Worm (Caenorhabditis elegans): ENCODE measurements around the gene Y5H2A.4.
A peak's percentile ranks its signal among the peaks of the same experiment; 100 is the strongest.

The Y5H2A.4 gene

DNA sequence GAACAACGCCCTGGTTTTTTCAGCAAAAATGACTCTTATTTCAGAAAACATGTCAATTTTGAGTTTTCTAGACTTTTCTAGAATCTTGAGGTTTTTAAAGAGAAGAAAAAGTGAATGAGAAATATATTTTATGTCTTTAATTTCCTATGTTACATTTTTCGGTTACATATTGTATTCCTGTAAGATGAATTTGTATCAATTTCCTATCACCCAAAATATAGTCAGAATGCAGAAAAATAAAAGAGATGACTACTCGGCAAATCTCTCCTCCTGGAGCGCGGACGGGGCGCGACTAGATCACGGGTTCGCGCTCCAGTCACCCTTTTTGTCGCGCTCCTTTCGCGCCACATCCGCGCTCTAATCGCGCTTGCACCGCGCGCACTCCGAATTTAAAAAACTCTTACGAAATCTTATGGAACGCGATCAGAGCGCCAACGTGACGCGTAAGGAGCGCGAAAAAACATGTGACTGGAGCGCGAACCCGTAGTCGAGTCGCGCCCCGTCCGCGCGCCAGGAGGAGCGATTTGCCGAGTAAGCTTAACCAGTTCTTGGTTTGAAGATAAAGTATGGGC, 19.5 kb downstream of the Y5H2A.4 start, which contains the start of gene str-253:
TSS of gene str-253 (minus strand) at position 51 of the 572 bp plus-strand sequence.
- TF ChIP-seq madf-10 (tag; optimal IDR thresholded peaks at IDR 0.05) (no peak), lsy-27 (tag; optimal IDR thresholded peaks at IDR 0.05; ENCODE audit: borderline replicate concordance, insufficient read depth) (no peak), zim-3 (tag; optimal IDR thresholded peaks at IDR 0.05) (no peak), egl-44 (GFP tag; IDR thresholded peaks at IDR 0.05) (no peak), ceh-40 (GFP tag; IDR thresholded peaks at IDR 0.05) (no peak), egl-18 (GFP tag; IDR thresholded peaks at IDR 0.05) (no peak), mes-4 (tag; optimal IDR thresholded peaks at IDR 0.05) (no peak), cebp-1 (GFP tag; IDR thresholded peaks at IDR 0.05) (no peak), cebp-1 (tag; optimal IDR thresholded peaks at IDR 0.05) (peak; percentile 35), hlh-26 (GFP tag; conservative IDR thresholded peaks at IDR 0.05) (no peak), B0336.3 (GFP tag; IDR thresholded peaks at IDR 0.05) (no peak), Y95B8A.8 (GFP tag; IDR thresholded peaks at IDR 0.05) (no peak), nfya-1 (tag; optimal IDR thresholded peaks at IDR 0.05; ENCODE audit: borderline replicate concordance, insufficient read depth) (no peak), chd-7 (tag; optimal IDR thresholded peaks at IDR 0.05) (no peak), let-526 (GFP tag; IDR thresholded peaks at IDR 0.05) (no peak), snpc-1.3 (tag; optimal IDR thresholded peaks at IDR 0.05; ENCODE audit: insufficient read depth) (no peak), zfh-2 (GFP tag; conservative IDR thresholded peaks at IDR 0.05) (peak; percentile 68)

DNA sequence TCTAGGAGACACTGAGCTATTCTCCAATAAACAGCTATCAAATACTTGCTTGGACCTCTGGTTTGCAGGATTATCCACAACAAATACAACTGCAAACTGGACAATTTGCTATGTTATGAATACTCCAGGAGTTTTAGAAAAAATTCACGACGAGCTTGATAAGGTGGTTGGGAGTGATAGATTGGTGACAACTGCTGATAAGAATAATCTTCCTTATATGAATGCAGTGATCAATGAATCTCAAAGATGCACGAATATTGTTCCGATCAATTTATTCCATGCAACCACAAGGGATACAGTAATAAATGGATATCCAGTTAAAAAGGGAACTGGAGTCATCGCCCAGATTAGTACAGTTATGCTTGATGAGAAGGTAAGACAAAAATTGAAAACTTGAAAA, 22.4 kb downstream of the Y5H2A.4 start:
- TF ChIP-seq nhr-80 (tag; optimal IDR thresholded peaks at IDR 0.05) (peak; percentile 31), F49E8.2 (tag; optimal IDR thresholded peaks at IDR 0.05; ENCODE audit: insufficient read depth) (no peak)

DNA sequence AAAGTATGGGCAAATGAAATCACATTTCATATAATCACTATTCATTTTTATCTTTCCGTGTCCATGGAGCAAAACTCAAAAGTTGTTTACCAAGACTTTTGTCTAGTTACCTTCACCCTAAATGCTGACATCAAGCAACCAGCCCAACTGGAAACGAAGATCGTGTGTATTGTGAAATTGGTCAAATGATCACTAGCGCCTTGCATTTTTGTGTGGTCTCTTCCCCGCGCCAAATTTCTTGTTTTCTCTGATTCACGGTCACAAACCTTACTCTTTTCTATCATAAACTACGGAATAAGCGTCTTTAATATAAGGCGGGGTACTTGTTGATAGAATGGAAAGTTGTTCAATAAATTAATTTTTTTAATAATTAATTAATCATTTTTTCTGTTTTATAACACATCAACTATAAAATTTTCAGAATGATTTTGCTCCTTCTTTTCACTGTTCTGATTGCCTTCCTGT, 24.0 kb downstream of the Y5H2A.4 start, which contains the start of gene cyp-33C7:
TSS of gene cyp-33C7 (plus strand) at position 415 of the 465 bp plus-strand sequence.
- no peak for TF ChIP-seq ceh-58 (GFP tag; IDR thresholded peaks at IDR 0.05)
- TF ChIP-seq attf-5 (GFP tag; optimal IDR thresholded peaks at IDR 0.05): peak; percentile 56
- TF ChIP-seq hmg-1.2 (GFP tag; IDR thresholded peaks at IDR 0.05): peak; percentile 18; the same call in 1 of the 2 replicates
- peak; percentile 95 for TF ChIP-seq cebp-1 (GFP tag; IDR thresholded peaks at IDR 0.05)
- TF ChIP-seq cebp-1 (tag; optimal IDR thresholded peaks at IDR 0.05): peak; percentile 96
- TF ChIP-seq unc-62 (GFP tag; optimal IDR thresholded peaks at IDR 0.05): peak; percentile 28
- TF ChIP-seq F23B12.7 (tag; optimal IDR thresholded peaks at IDR 0.05; ENCODE audit: insufficient read depth): peak; percentile 9
- 0 out of 2 replicates have a peak, but pooled peaks have one; percentile 46 for TF ChIP-seq dox-1 (GFP tag; IDR thresholded peaks at IDR 0.05)
- no peak for TF ChIP-seq die-1 (tag; optimal IDR thresholded peaks at IDR 0.05)
- peak; percentile 62 for TF ChIP-seq pha-4 (tag; optimal IDR thresholded peaks at IDR 0.05)
- TF ChIP-seq mcd-1 (GFP tag; IDR thresholded peaks at IDR 0.05): 0 out of 2 replicates have a peak, but pooled peaks have one; percentile 11
- TF ChIP-seq nhr-80 (tag; optimal IDR thresholded peaks at IDR 0.05): peak; percentile 85
- TF ChIP-seq F52B5.7 (tag; optimal IDR thresholded peaks at IDR 0.05): no peak

DNA sequence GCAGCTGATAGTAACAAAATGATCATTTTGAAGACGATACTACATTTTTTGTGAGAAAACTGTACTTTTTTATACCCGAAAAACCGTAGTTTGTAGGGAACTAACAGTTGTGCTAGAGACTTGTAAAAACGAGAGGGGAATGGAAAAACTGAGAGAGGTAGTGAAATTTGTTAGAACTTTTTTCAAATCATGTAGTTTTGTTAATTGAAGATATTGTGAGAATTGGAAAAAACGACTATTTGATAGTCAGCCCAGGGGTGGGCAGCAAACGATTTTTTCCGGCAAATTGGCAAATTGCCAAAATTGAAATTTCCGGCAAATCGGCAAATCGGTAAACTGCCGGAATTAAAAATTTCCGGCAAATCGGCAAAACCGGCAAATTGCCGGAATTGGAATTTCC, 24.8 kb downstream of the Y5H2A.4 start, which contains the start of gene cyp-33C6:
TSS of gene cyp-33C6 (minus strand) at position 101 of the 400 bp plus-strand sequence.
- TF ChIP-seq B0019.2 (GFP tag; conservative IDR thresholded peaks at IDR 0.05) (no peak), sdz-38 (tag; optimal IDR thresholded peaks at IDR 0.05) (no peak), snpc-4 (GFP tag; optimal IDR thresholded peaks at IDR 0.05) (no peak), snpc-4 (tag; optimal IDR thresholded peaks at IDR 0.05) (no peak), attf-6 (GFP tag; IDR thresholded peaks at IDR 0.05) (no peak)
